Worm (Caenorhabditis elegans) whole organism, L2 larva: ENCODE data around the gene gln-6.

Experiments used
- C34F6.9 ChIP-seq: fragments of 150-350 bp; optimal IDR thresholded peaks from 2 replicates; lab custom pipeline; 2014; ENCODE audit warnings: missing biosample characterization, missing genetic modification characterization
- F13H6.1 ChIP-seq: sonication (generic microtip); optimal IDR thresholded peaks from 2 replicates; lab custom pipeline; 2016; ENCODE audit warnings: missing genetic modification characterization, missing compliant biosample characterization
- Y55F3AM.14 ChIP-seq: fragments of 200-800 bp; sonication (Bioruptor generic); optimal IDR thresholded peaks from 2 replicates; lab custom pipeline; 2018; ENCODE audit warnings: mild to moderate bottlenecking, missing genetic modification characterization, missing compliant biosample characterization
- ZK546.5 ChIP-seq: sonication (generic microtip); optimal IDR thresholded peaks from 2 replicates; lab custom pipeline; 2017; ENCODE audit warnings: missing biosample characterization, missing genetic modification characterization
- alr-1 ChIP-seq: fragments of 150-350 bp; optimal IDR thresholded peaks from 2 replicates; lab custom pipeline; 2014; ENCODE audit warnings: missing biosample characterization, missing genetic modification characterization
- aly-2 ChIP-seq: fragments of 150-350 bp; optimal IDR thresholded peaks from 2 replicates; lab custom pipeline; 2014; ENCODE audit warnings: missing biosample characterization, missing genetic modification characterization
- ama-1 ChIP-seq: fragments of 150-350 bp; optimal IDR thresholded peaks from 2 replicates; lab custom pipeline; 2018; ENCODE audit warnings: inconsistent platforms
- blmp-1 ChIP-seq: sonication (generic microtip); optimal IDR thresholded peaks from 2 replicates; lab custom pipeline; 2017; ENCODE audit warnings: missing genetic modification characterization, mild to moderate bottlenecking, missing compliant biosample characterization, antibody characterized with exemption, moderate library complexity; ENCODE audit not compliant: insufficient read depth
- ceh-16 ChIP-seq: fragments of 150-350 bp; optimal IDR thresholded peaks from 2 replicates; lab custom pipeline; 2014; ENCODE audit warnings: missing biosample characterization, missing genetic modification characterization
- ceh-82 ChIP-seq: fragments of 150-350 bp; optimal IDR thresholded peaks from 2 replicates; lab custom pipeline; 2014; ENCODE audit warnings: missing biosample characterization, missing genetic modification characterization
- crh-2 ChIP-seq: sonication (generic microtip); optimal IDR thresholded peaks from 2 replicates; lab custom pipeline; 2017; ENCODE audit warnings: missing biosample characterization, missing genetic modification characterization
- dmd-4 ChIP-seq: sonication (generic microtip); optimal IDR thresholded peaks from 2 replicates; lab custom pipeline; 2017; ENCODE audit warnings: missing biosample characterization, missing genetic modification characterization
- egl-27 ChIP-seq: sonication (generic microtip); optimal IDR thresholded peaks from 3 replicates; lab custom pipeline; 2017; ENCODE audit warnings: missing biosample characterization, missing genetic modification reagents, missing genetic modification characterization
- elt-1 ChIP-seq: fragments of 150-350 bp; optimal IDR thresholded peaks from 2 replicates; lab custom pipeline; 2014; ENCODE audit warnings: missing biosample characterization, missing genetic modification characterization
- elt-3 ChIP-seq: sonication (generic microtip); optimal IDR thresholded peaks from 2 replicates; lab custom pipeline; 2017; ENCODE audit warnings: missing biosample characterization, missing genetic modification characterization
- fos-1 ChIP-seq: fragments of 150-350 bp; optimal IDR thresholded peaks from 2 replicates; lab custom pipeline; 2014; ENCODE audit warnings: missing biosample characterization, missing genetic modification characterization
- gmeb-1 ChIP-seq: fragments of 150-350 bp; optimal IDR thresholded peaks from 2 replicates; lab custom pipeline; 2014; ENCODE audit warnings: missing biosample characterization, missing genetic modification characterization
- lin-11 ChIP-seq: fragments of 150-350 bp; sonication (generic microtip); optimal IDR thresholded peaks from 2 replicates; lab custom pipeline; 2014; ENCODE audit warnings: missing biosample characterization, missing genetic modification characterization, inconsistent platforms, mixed read lengths
- lin-13 ChIP-seq: fragments of 150-350 bp; optimal IDR thresholded peaks from 2 replicates; lab custom pipeline; 2014; ENCODE audit warnings: missing biosample characterization, missing genetic modification reagents, missing genetic modification characterization
- lin-39 ChIP-seq: fragments of 150-350 bp; optimal IDR thresholded peaks from 2 replicates; lab custom pipeline; 2014; ENCODE audit warnings: missing biosample characterization, missing genetic modification reagents, missing genetic modification characterization
- lsy-2 ChIP-seq, 2 experiments: fragments of 150-350 bp in 1 of 2; sonication (generic microtip) in 1 of 2; optimal IDR thresholded peaks; 2 replicates each; lab custom pipeline; 2014 to 2017; ENCODE audit warnings: missing biosample characterization in 2 of 2, missing genetic modification characterization in 2 of 2
- mab-5 ChIP-seq: fragments of 150-350 bp; optimal IDR thresholded peaks from 2 replicates; lab custom pipeline; 2014; ENCODE audit warnings: missing biosample characterization, missing genetic modification characterization
- mbf-1 ChIP-seq: sonication (generic microtip); optimal IDR thresholded peaks from 2 replicates; lab custom pipeline; 2017; ENCODE audit warnings: missing biosample characterization, missing genetic modification characterization
- mdl-1 ChIP-seq, 2 experiments: fragments of 150-350 bp in 1 of 2; sonication (generic microtip) in 1 of 2; optimal IDR thresholded peaks; 2 replicates each; lab custom pipeline; 2017; ENCODE audit warnings: missing biosample characterization in 2 of 2, missing genetic modification characterization in 2 of 2
- nhr-10 ChIP-seq: sonication (generic microtip); optimal IDR thresholded peaks from 2 replicates; lab custom pipeline; 2017; ENCODE audit warnings: missing biosample characterization, missing genetic modification characterization
- nhr-11 ChIP-seq: fragments of 150-350 bp; optimal IDR thresholded peaks from 2 replicates; lab custom pipeline; 2014; ENCODE audit warnings: missing biosample characterization, missing genetic modification characterization
- nhr-12 ChIP-seq: fragments of 150-350 bp; optimal IDR thresholded peaks from 2 replicates; lab custom pipeline; 2014; ENCODE audit warnings: missing biosample characterization, missing genetic modification characterization
- nhr-129 ChIP-seq: fragments of 150-350 bp; optimal IDR thresholded peaks from 2 replicates; lab custom pipeline; 2014; ENCODE audit warnings: missing biosample characterization, missing genetic modification characterization
- nhr-21 ChIP-seq: fragments of 150-350 bp; optimal IDR thresholded peaks from 2 replicates; lab custom pipeline; 2014; ENCODE audit warnings: missing biosample characterization, missing genetic modification characterization
- nhr-23 ChIP-seq: fragments of 150-350 bp; optimal IDR thresholded peaks from 2 replicates; lab custom pipeline; 2014; ENCODE audit warnings: missing biosample characterization, missing genetic modification reagents, missing genetic modification characterization
- nhr-237 ChIP-seq: fragments of 150-350 bp; optimal IDR thresholded peaks from 2 replicates; lab custom pipeline; 2014; ENCODE audit warnings: missing biosample characterization, missing genetic modification characterization
- nhr-25 ChIP-seq: fragments of 150-350 bp; sonication (generic microtip); optimal IDR thresholded peaks from 3 replicates; lab custom pipeline; 2014; ENCODE audit warnings: missing biosample characterization, missing genetic modification characterization
- nhr-6 ChIP-seq: fragments of 150-350 bp; optimal IDR thresholded peaks from 2 replicates; lab custom pipeline; 2014; ENCODE audit warnings: missing biosample characterization, missing genetic modification characterization
- nhr-77 ChIP-seq: fragments of 150-350 bp; optimal IDR thresholded peaks from 2 replicates; lab custom pipeline; 2014; ENCODE audit warnings: missing biosample characterization, missing genetic modification characterization
- peb-1 ChIP-seq: fragments of 150-350 bp; optimal IDR thresholded peaks from 2 replicates; lab custom pipeline; 2014; ENCODE audit warnings: missing biosample characterization, missing genetic modification characterization
- sem-4 ChIP-seq: fragments of 150-350 bp; optimal IDR thresholded peaks from 2 replicates; lab custom pipeline; 2014; ENCODE audit warnings: missing biosample characterization, missing genetic modification reagents, missing genetic modification characterization
- skn-1 ChIP-seq: sonication (generic microtip); optimal IDR thresholded peaks from 2 replicates; lab custom pipeline; 2017; ENCODE audit warnings: missing biosample characterization, missing genetic modification characterization
- sma-3 ChIP-seq: sonication (generic microtip); optimal IDR thresholded peaks from 2 replicates; lab custom pipeline; 2016; ENCODE audit warnings: missing genetic modification reagents, missing genetic modification characterization, missing compliant biosample characterization
- sma-9 ChIP-seq, 2 experiments: fragments of 150-350 bp in 1 of 2; sonication (generic microtip) in 1 of 2; optimal IDR thresholded peaks; 2 replicates each; lab custom pipeline; 2014 to 2016; ENCODE audit warnings: missing genetic modification characterization in 2 of 2, mild to moderate bottlenecking in 1 of 2, missing biosample characterization in 1 of 2, missing compliant biosample characterization in 1 of 2, missing genetic modification reagents in 1 of 2, moderate library complexity in 1 of 2
- snpc-4 ChIP-seq: fragments of 150-350 bp; optimal IDR thresholded peaks from 2 replicates; lab custom pipeline; 2014; ENCODE audit warnings: missing biosample characterization, missing genetic modification characterization
- unc-39 ChIP-seq: fragments of 150-350 bp; optimal IDR thresholded peaks from 2 replicates; lab custom pipeline; 2014; ENCODE audit warnings: missing biosample characterization, missing genetic modification characterization
- unc-55 ChIP-seq: fragments of 150-350 bp; sonication (generic microtip); optimal IDR thresholded peaks from 3 replicates; lab custom pipeline; 2014; ENCODE audit warnings: missing biosample characterization, missing genetic modification reagents, missing genetic modification characterization
- unc-62 ChIP-seq: fragments of 150-350 bp; optimal IDR thresholded peaks from 2 replicates; lab custom pipeline; 2014; ENCODE audit warnings: missing biosample characterization, missing genetic modification reagents, missing genetic modification characterization
- zag-1 ChIP-seq: fragments of 150-350 bp; optimal IDR thresholded peaks from 2 replicates; lab custom pipeline; 2014; ENCODE audit warnings: missing biosample characterization, missing genetic modification characterization
- ztf-1 ChIP-seq: fragments of 200-800 bp; sonication (Bioruptor generic); conservative IDR thresholded peaks from 2 replicates; pipeline ENCODE4 v1.3.6; 2022; ENCODE audit warnings: missing genetic modification characterization, missing compliant biosample characterization
- ztf-11 ChIP-seq: sonication (generic microtip); optimal IDR thresholded peaks from 2 replicates; lab custom pipeline; 2017; ENCODE audit warnings: missing biosample characterization, missing genetic modification characterization
- ztf-4 ChIP-seq: fragments of 150-350 bp; optimal IDR thresholded peaks from 2 replicates; lab custom pipeline; 2014; ENCODE audit warnings: missing biosample characterization, missing genetic modification characterization

The gln-6 gene

ce11 chrIV:9738194-9738593, 2.5 kb downstream of the gln-6 start, which contains the start of gene C28D4.10:
TSS of gene C28D4.10 (plus strand) at chrIV:9738494.
- TF ChIP-seq nhr-6 (tag; lab: Kevin White, UChicago), result no peak
- TF ChIP-seq peb-1, result no peak
- TF ChIP-seq lin-39 (tag; lab: Kevin White, UChicago), result no peak
- TF ChIP-seq ZK546.5 (tag; lab: Kevin White, UChicago), result no peak
- no peak for TF ChIP-seq unc-62 (GFP tag; lab: Kevin White, UChicago)
- no peak for TF ChIP-seq F13H6.1 (tag; lab: Kevin White, UChicago)
- no peak for TF ChIP-seq nhr-237 (tag; lab: Kevin White, UChicago)
- no peak for TF ChIP-seq nhr-25 (tag; lab: Kevin White, UChicago)

ce11 chrIV:9737204-9737790, 3.4 kb downstream of the gln-6 start, which contains the start of gene cka-1:
TSS of gene cka-1 (minus strand) at chrIV:9737621.
- TF ChIP-seq ztf-11 (tag; lab: Kevin White, UChicago), result no peak
- no peak for TF ChIP-seq mbf-1
- TF ChIP-seq mdl-1 (tag; optimal IDR thresholded peaks at IDR 0.05; lab: Kevin White, UChicago), result no peak
- TF ChIP-seq nhr-25 (tag; lab: Kevin White, UChicago), result no peak
- TF ChIP-seq elt-3, result no peak
- peak; percentile 19 for TF ChIP-seq sma-3 (GFP tag; lab: Kevin White, UChicago)
- TF ChIP-seq nhr-21 (tag; lab: Kevin White, UChicago), result no peak
- no peak for TF ChIP-seq ceh-82 (tag; lab: Kevin White, UChicago)
- TF ChIP-seq nhr-12 (tag; lab: Kevin White, UChicago), result no peak
- TF ChIP-seq lin-11 (tag; lab: Kevin White, UChicago), result no peak
- no peak for TF ChIP-seq ama-1 (lab: Kevin White, UChicago)
- TF ChIP-seq fos-1 (tag; lab: Kevin White, UChicago), result peak; percentile 63
- no peak for TF ChIP-seq unc-39 (tag; lab: Kevin White, UChicago)
- TF ChIP-seq unc-55 (GFP tag; lab: Kevin White, UChicago), result no peak
- peak; percentile 26 for TF ChIP-seq nhr-129 (tag; lab: Kevin White, UChicago)
- TF ChIP-seq sem-4 (tag; lab: Kevin White, UChicago), result peak; percentile 20
- TF ChIP-seq snpc-4, result no peak
- TF ChIP-seq lsy-2 (tag; optimal IDR thresholded peaks at IDR 0.05; lab: Kevin White, UChicago), result no peak
- TF ChIP-seq sma-9 (GFP tag; optimal IDR thresholded peaks at IDR 0.05; lab: Kevin White, UChicago), result peak; percentile 0
- no peak for TF ChIP-seq sma-9 (tag; optimal IDR thresholded peaks at IDR 0.05; lab: Kevin White, UChicago)
- no peak for TF ChIP-seq nhr-77 (tag; lab: Kevin White, UChicago)
- no peak for TF ChIP-seq egl-27 (tag; lab: Kevin White, UChicago)
- TF ChIP-seq F13H6.1 (tag; lab: Kevin White, UChicago), result peak; percentile 31
- TF ChIP-seq C34F6.9 (tag; lab: Kevin White, UChicago), result no peak
- no peak for TF ChIP-seq lin-39 (tag; lab: Kevin White, UChicago)

- no peak for TF ChIP-seq nhr-23 (tag; lab: Kevin White, UChicago)
- TF ChIP-seq nhr-77 (tag; lab: Kevin White, UChicago), result no peak
- TF ChIP-seq lsy-2 (tag; optimal IDR thresholded peaks at IDR 0.05; lab: Kevin White, UChicago), result peak in 1 of 2 experiments; percentile 63
- TF ChIP-seq unc-39 (tag; lab: Kevin White, UChicago), result no peak
- no peak for TF ChIP-seq nhr-12 (tag; lab: Kevin White, UChicago)
- TF ChIP-seq nhr-11 (tag; lab: Kevin White, UChicago), result no peak
- TF ChIP-seq aly-2 (tag; lab: Kevin White, UChicago), result no peak
- no peak for TF ChIP-seq unc-55 (GFP tag; lab: Kevin White, UChicago)
- TF ChIP-seq crh-2, result peak; percentile 61
- TF ChIP-seq nhr-25 (tag; lab: Kevin White, UChicago), result no peak
- TF ChIP-seq nhr-10 (tag; lab: Kevin White, UChicago), result no peak
- no peak for TF ChIP-seq alr-1 (tag; lab: Kevin White, UChicago)
- TF ChIP-seq ztf-11 (tag; lab: Kevin White, UChicago), result no peak
- TF ChIP-seq sma-3 (GFP tag; lab: Kevin White, UChicago), result peak; percentile 3
- TF ChIP-seq lin-13 (GFP tag; lab: Kevin White, UChicago), result no peak
- no peak for TF ChIP-seq ama-1 (lab: Kevin White, UChicago)
- TF ChIP-seq sma-9 (GFP tag; optimal IDR thresholded peaks at IDR 0.05; lab: Kevin White, UChicago), result peak; percentile 67
- no peak for TF ChIP-seq sma-9 (tag; optimal IDR thresholded peaks at IDR 0.05; lab: Kevin White, UChicago)
- no peak for TF ChIP-seq ceh-16 (tag; lab: Kevin White, UChicago)
- no peak for TF ChIP-seq Y55F3AM.14 (GFP tag; lab: Kevin White, UChicago)
- TF ChIP-seq blmp-1 (tag; lab: Kevin White, UChicago), result peak; percentile 37
- no peak for TF ChIP-seq elt-1 (tag; lab: Kevin White, UChicago)
- no peak for TF ChIP-seq egl-27 (tag; lab: Kevin White, UChicago)
- no peak for TF ChIP-seq ceh-82 (tag; lab: Kevin White, UChicago)
- peak; percentile 31 for TF ChIP-seq mab-5 (tag; lab: Kevin White, UChicago)
- no peak for TF ChIP-seq F13H6.1 (tag; lab: Kevin White, UChicago)
- TF ChIP-seq dmd-4, result no peak
- no peak for TF ChIP-seq skn-1 (tag; lab: Kevin White, UChicago)
- no peak for TF ChIP-seq sem-4 (tag; lab: Kevin White, UChicago)
- no peak for TF ChIP-seq zag-1 (tag; lab: Kevin White, UChicago)
- TF ChIP-seq gmeb-1 (tag; lab: Kevin White, UChicago), result no peak
- peak; percentile 33 for TF ChIP-seq nhr-129 (tag; lab: Kevin White, UChicago)
- no peak for TF ChIP-seq nhr-6 (tag; lab: Kevin White, UChicago)
- no peak for TF ChIP-seq ztf-1
- TF ChIP-seq ztf-4, result no peak
Observed at ce11 chrIV:9735750-9736149, 5.0 kb downstream of the gln-6 start.
